Worm (Caenorhabditis elegans) whole organism, L4 larva: ENCODE data around the gene C12D5.10.

Experiments used
- F44E2.7 ChIP-seq: fragments of 200-800 bp; sonication (Bioruptor generic); IDR thresholded peaks from 2 replicates; pipeline ENCODE4 v2.1.2; 2022; ENCODE audit warnings: missing genetic modification characterization, missing compliant biosample characterization
- R02D3.7 ChIP-seq: fragments of 150-350 bp; sonication (generic microtip); optimal IDR thresholded peaks from 3 replicates; lab custom pipeline; 2014; ENCODE audit warnings: missing biosample characterization, missing genetic modification characterization
- T20F7.1 ChIP-seq: fragments of 200-800 bp; sonication (Bioruptor generic); optimal IDR thresholded peaks from 2 replicates; lab custom pipeline; 2018; ENCODE audit warnings: mild to moderate bottlenecking, missing genetic modification characterization, missing compliant biosample characterization
- ZK546.5 ChIP-seq, 2 experiments: sonication (generic microtip); optimal IDR thresholded peaks; 2 replicates each; lab custom pipeline; 2017; ENCODE audit warnings: missing biosample characterization in 2 of 2, missing genetic modification characterization in 2 of 2
- ces-1 ChIP-seq: fragments of 150-350 bp; sonication (generic microtip); optimal IDR thresholded peaks from 4 replicates; lab custom pipeline; 2014; ENCODE audit warnings: missing biosample characterization, missing genetic modification reagents, missing genetic modification characterization
- lin-39 ChIP-seq: fragments of 150-350 bp; optimal IDR thresholded peaks from 2 replicates; lab custom pipeline; 2014; ENCODE audit warnings: missing biosample characterization, missing genetic modification reagents, missing genetic modification characterization
- nhr-10 ChIP-seq: fragments of 150-350 bp; optimal IDR thresholded peaks from 2 replicates; lab custom pipeline; 2014; ENCODE audit warnings: missing biosample characterization, missing genetic modification characterization
- nhr-25 ChIP-seq: sonication (generic microtip); optimal IDR thresholded peaks from 2 replicates; lab custom pipeline; 2017; ENCODE audit warnings: missing genetic modification characterization, mild to moderate bottlenecking, missing compliant biosample characterization, antibody characterized with exemption, moderate library complexity, borderline replicate concordance; ENCODE audit not compliant: insufficient read depth
- nhr-6 ChIP-seq: fragments of 150-350 bp; optimal IDR thresholded peaks from 2 replicates; lab custom pipeline; 2014; ENCODE audit warnings: missing biosample characterization, missing genetic modification characterization
- pqm-1 ChIP-seq: sonication (generic microtip); optimal IDR thresholded peaks from 2 replicates; lab custom pipeline; 2017; ENCODE audit warnings: missing biosample characterization, missing genetic modification characterization
- sdz-12 ChIP-seq: fragments of 200-800 bp; sonication (Bioruptor generic); optimal IDR thresholded peaks from 2 replicates; lab custom pipeline; 2018; ENCODE audit warnings: mild to moderate bottlenecking, missing genetic modification characterization, missing compliant biosample characterization
- unc-130 ChIP-seq: sonication (generic microtip); optimal IDR thresholded peaks from 2 replicates; lab custom pipeline; 2016; ENCODE audit warnings: missing genetic modification reagents, missing genetic modification characterization, missing compliant biosample characterization
- zip-11 ChIP-seq: fragments of 200-800 bp; sonication (Bioruptor generic); IDR thresholded peaks from 2 replicates; pipeline ENCODE4 v1.3.6; 2022; ENCODE audit warnings: missing genetic modification characterization, missing compliant biosample characterization
- zip-2 ChIP-seq: fragments of 150-350 bp; optimal IDR thresholded peaks from 2 replicates; lab custom pipeline; 2014; ENCODE audit warnings: missing biosample characterization, missing genetic modification characterization

ce11 chrV:7689888-7690287 lies 3.4 kb downstream of the C12D5.10 start, which contains the start of gene C12D5.9:
- TF ChIP-seq T20F7.1 (GFP tag; lab: Kevin White, UChicago) (no peak), F44E2.7 (GFP tag; lab: Robert Waterston, UW) (no peak), ZK546.5 (tag; optimal IDR thresholded peaks at IDR 0.05; lab: Kevin White, UChicago) (no peak), sdz-12 (no peak), ces-1 (GFP tag; lab: Kevin White, UChicago) (no peak), lin-39 (no peak), pqm-1 (tag; lab: Kevin White, UChicago) (no peak), unc-130 (GFP tag; lab: Kevin White, UChicago) (no peak), nhr-25 (tag; lab: Kevin White, UChicago) (no peak), nhr-10 (tag; lab: Kevin White, UChicago) (no peak), zip-11 (no peak), R02D3.7 (tag; lab: Kevin White, UChicago) (no peak), zip-2 (tag; lab: Kevin White, UChicago) (no peak), nhr-6 (tag; lab: Kevin White, UChicago) (no peak)
